Fruit fly (Drosophila melanogaster): ENCODE data around the gene CG42266.

- TF ChIP-seq CG10979 (tag; optimal IDR thresholded peaks at IDR 0.05) (no peak), Mes4 (GFP tag; optimal IDR thresholded peaks at IDR 0.05) (no peak), en (GFP tag; optimal IDR thresholded peaks at IDR 0.05) (no peak), Mad (GFP tag; optimal IDR thresholded peaks at IDR 0.05) (no peak)
Measured at dm6 chr2L:16365603-16366002, 25.4 kb upstream of the CG42266 start, which contains the start of gene jhamt.

Data from whole organism, embryonic.